Worm (Caenorhabditis elegans): Measurements from ENCODE around the gene F55H2.7.

The F55H2.7 gene

ce11 chrIII:9472464-9472863 is 43.6 kb downstream of the F55H2.7 start:
- TF ChIP-seq nhr-11 (tag; optimal IDR thresholded peaks at IDR 0.05) (no peak), ztf-11 (tag; optimal IDR thresholded peaks at IDR 0.05) (no peak), spr-1 (tag; optimal IDR thresholded peaks at IDR 0.05) (no peak), daf-16 (GFP tag; optimal IDR thresholded peaks at IDR 0.05) (no peak), daf-16 (tag; optimal IDR thresholded peaks at IDR 0.05) (peak; percentile 29), dmd-6 (GFP tag; IDR thresholded peaks at IDR 0.05) (peak; percentile 19; the same call in 1 of the 2 replicates), pqm-1 (tag; optimal IDR thresholded peaks at IDR 0.05) (peak; percentile 64), zfp-2 (tag; optimal IDR thresholded peaks at IDR 0.05) (no peak), gei-8 (GFP tag; optimal IDR thresholded peaks at IDR 0.05) (no peak)

ce11 chrIII:9471996-9472395 is 44.1 kb downstream of the F55H2.7 start:
- TF ChIP-seq daf-12 (tag; optimal IDR thresholded peaks at IDR 0.05) (no peak), aha-1 (tag) (peak; percentile 92)

- TF ChIP-seq Y105C5A.15 (GFP tag; IDR thresholded peaks at IDR 0.05) (no peak), lin-38 (GFP tag; IDR thresholded peaks at IDR 0.05) (peak; percentile 45; the same call in 1 of the 2 replicates)
These were observed 48.2 kb downstream of the F55H2.7 start, which contains the start of gene tag-342 for ce11 chrIII:9467857-9468256. Gene tag-342 (plus strand): TSS chrIII:9468157.

ce11 chrIII:9467095-9467494 is 49.0 kb downstream of the F55H2.7 start, which contains the start of gene baf-1:
Gene baf-1 (plus strand): TSS chrIII:9467464.
- TF ChIP-seq F26F4.8 (GFP tag; conservative IDR thresholded peaks at IDR 0.05), result no peak
- TF ChIP-seq dmd-6 (GFP tag; IDR thresholded peaks at IDR 0.05), result no peak
- no peak for TF ChIP-seq ztf-11 (tag; optimal IDR thresholded peaks at IDR 0.05)
- TF ChIP-seq lim-7 (GFP tag; IDR thresholded peaks at IDR 0.05), result no peak
- peak in 1 of 2 experiments; percentile 31 for TF ChIP-seq hif-1 (tag; optimal IDR thresholded peaks at IDR 0.05)
- no peak for TF ChIP-seq ceh-44 (GFP tag; IDR thresholded peaks at IDR 0.05)
- TF ChIP-seq madf-5 (GFP tag; IDR thresholded peaks at IDR 0.05), result no peak
- TF ChIP-seq dmd-8 (GFP tag; IDR thresholded peaks at IDR 0.05), result no peak
- TF ChIP-seq egl-27 (tag; optimal IDR thresholded peaks at IDR 0.05), result no peak
- no peak for TF ChIP-seq php-3 (GFP tag; IDR thresholded peaks at IDR 0.05)
- TF ChIP-seq attf-4 (tag; optimal IDR thresholded peaks at IDR 0.05), result no peak
- TF ChIP-seq F10B5.3 (tag; optimal IDR thresholded peaks at IDR 0.05), result no peak
- TF ChIP-seq Y75B8A.6 (GFP tag; IDR thresholded peaks at IDR 0.05), result no peak
- no peak for TF ChIP-seq Y105C5A.15 (GFP tag; IDR thresholded peaks at IDR 0.05)
- TF ChIP-seq ZK546.5 (tag; optimal IDR thresholded peaks at IDR 0.05), result no peak
- no peak for TF ChIP-seq set-16 (GFP tag; IDR thresholded peaks at IDR 0.05)
- TF ChIP-seq tra-1 (GFP tag; IDR thresholded peaks at IDR 0.05), result no peak
- no peak for TF ChIP-seq jun-1 (tag; optimal IDR thresholded peaks at IDR 0.05)
- TF ChIP-seq ceh-82 (tag; optimal IDR thresholded peaks at IDR 0.05), result no peak
- TF ChIP-seq nhr-77 (tag; optimal IDR thresholded peaks at IDR 0.05), result peak; percentile 60
- no peak for TF ChIP-seq skn-1 (tag; optimal IDR thresholded peaks at IDR 0.05)
- no peak for TF ChIP-seq egl-43 (GFP tag; IDR thresholded peaks at IDR 0.05)
- TF ChIP-seq lin-1 (GFP tag; IDR thresholded peaks at IDR 0.05), result no peak
- TF ChIP-seq zip-11 (GFP tag; IDR thresholded peaks at IDR 0.05), result no peak
- TF ChIP-seq unc-39 (tag; optimal IDR thresholded peaks at IDR 0.05), result no peak
- TF ChIP-seq dmd-9 (GFP tag; IDR thresholded peaks at IDR 0.05), result no peak
- TF ChIP-seq F44E2.7 (GFP tag; IDR thresholded peaks at IDR 0.05), result no peak
- 0 out of 2 replicates have a peak, but pooled peaks have one; percentile 26 for TF ChIP-seq hmg-1.1 (GFP tag; IDR thresholded peaks at IDR 0.05)
- no peak for TF ChIP-seq nhr-11 (tag; optimal IDR thresholded peaks at IDR 0.05)
- peak; percentile 11 for TF ChIP-seq ceh-28 (tag; optimal IDR thresholded peaks at IDR 0.05)
- TF ChIP-seq ztf-7 (tag; optimal IDR thresholded peaks at IDR 0.05), result no peak
- TF ChIP-seq nhr-111 (GFP tag; optimal IDR thresholded peaks at IDR 0.05), result no peak
- peak; percentile 74 for TF ChIP-seq aha-1 (tag)
- no peak for TF ChIP-seq lin-15B (tag; optimal IDR thresholded peaks at IDR 0.05)
- no peak for TF ChIP-seq nhr-42 (GFP tag; IDR thresholded peaks at IDR 0.05)
- no peak for TF ChIP-seq nhr-76 (tag; optimal IDR thresholded peaks at IDR 0.05)
- no peak for TF ChIP-seq mdt-29 (GFP tag; IDR thresholded peaks at IDR 0.05)
- TF ChIP-seq mxl-2 (GFP tag; conservative IDR thresholded peaks at IDR 0.05), result no peak
- TF ChIP-seq spr-1 (tag; optimal IDR thresholded peaks at IDR 0.05), result no peak
- no peak for TF ChIP-seq fkh-10 (GFP tag; optimal IDR thresholded peaks at IDR 0.05)
- no peak for TF ChIP-seq aly-2 (tag; optimal IDR thresholded peaks at IDR 0.05)

Data from whole organism, L4 larva.